Fruit fly (Drosophila melanogaster): ENCODE data around the gene CG15628.

The CG15628 gene

DNA sequence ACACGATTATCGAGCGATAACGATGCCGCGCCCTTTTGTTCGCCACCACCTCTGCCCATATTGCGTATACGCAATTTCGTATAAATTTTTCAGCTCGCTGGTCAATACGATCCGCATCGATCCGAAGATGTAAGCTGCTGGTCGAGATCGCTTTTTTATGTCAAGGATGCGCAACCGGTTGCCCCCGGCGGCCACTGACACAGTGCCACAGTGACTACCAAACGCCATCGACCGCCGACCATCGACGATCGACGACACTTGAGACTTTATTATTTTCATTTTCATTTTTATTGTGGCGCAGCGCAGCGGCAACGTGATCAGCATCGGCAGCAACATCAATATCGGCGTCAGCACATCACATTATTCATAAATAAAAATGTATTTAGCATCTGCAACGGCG lies 21.5 kb upstream of the CG15628 start:
- TF ChIP-seq fru (GFP tag; optimal IDR thresholded peaks at IDR 0.05) (no peak), CrebA (GFP tag; optimal IDR thresholded peaks at IDR 0.05; ENCODE audit: borderline replicate concordance) (no peak), dmrt93B (GFP tag; optimal IDR thresholded peaks at IDR 0.05) (no peak), psq (GFP tag; optimal IDR thresholded peaks at IDR 0.05) (no peak), Hr78 (GFP tag; optimal IDR thresholded peaks at IDR 0.05) (no peak), CG9705 (GFP tag; optimal IDR thresholded peaks at IDR 0.05) (no peak)

- TF ChIP-seq br (GFP tag; optimal IDR thresholded peaks at IDR 0.05) (no peak), h (GFP tag; optimal IDR thresholded peaks at IDR 0.05) (no peak), jim (GFP tag; optimal IDR thresholded peaks at IDR 0.05) (no peak), Vsx2 (GFP tag; optimal IDR thresholded peaks at IDR 0.05; ENCODE audit: partially characterized antibody) (no peak), fru (GFP tag; optimal IDR thresholded peaks at IDR 0.05) (no peak), lola (GFP tag; optimal IDR thresholded peaks at IDR 0.05) (no peak), pan (optimal IDR thresholded peaks at IDR 0.05) (no peak), Dif (GFP tag; optimal IDR thresholded peaks at IDR 0.05; ENCODE audit: partially characterized antibody) (no peak), GATAd (GFP tag; optimal IDR thresholded peaks at IDR 0.05) (no peak), CG9705 (GFP tag; optimal IDR thresholded peaks at IDR 0.05) (no peak), dl (GFP tag; optimal IDR thresholded peaks at IDR 0.05; ENCODE audit: insufficient read depth in 1 of 2, partially characterized antibody in 2 of 2) (no peak)
Observed at dm6 chr2L:4801705-4802216, 19.8 kb upstream of the CG15628 start, which contains the start of gene slf. slf (minus strand) TSS chr2L:4801923.

- no peak for TF ChIP-seq Hnf4 (GFP tag; optimal IDR thresholded peaks at IDR 0.05)
- TF ChIP-seq Hr83 (GFP tag; optimal IDR thresholded peaks at IDR 0.05; ENCODE audit: poor library complexity, severe bottlenecking) = no peak
- TF ChIP-seq tai (GFP tag; optimal IDR thresholded peaks at IDR 0.05) = no peak
- no peak for TF ChIP-seq Vsx2 (GFP tag; optimal IDR thresholded peaks at IDR 0.05; ENCODE audit: partially characterized antibody)
- TF ChIP-seq foxo (GFP tag; optimal IDR thresholded peaks at IDR 0.05) = no peak
- no peak for TF ChIP-seq dmrt93B (GFP tag; optimal IDR thresholded peaks at IDR 0.05)
- TF ChIP-seq Myc (optimal IDR thresholded peaks at IDR 0.05) = no peak
- TF ChIP-seq Dif (GFP tag; optimal IDR thresholded peaks at IDR 0.05; ENCODE audit: partially characterized antibody) = no peak
- TF ChIP-seq Abd-B (GFP tag; optimal IDR thresholded peaks at IDR 0.05) = no peak
- TF ChIP-seq rgr (GFP tag; optimal IDR thresholded peaks at IDR 0.05) = no peak
- TF ChIP-seq CrebA (GFP tag; optimal IDR thresholded peaks at IDR 0.05; ENCODE audit: borderline replicate concordance) = no peak
- TF ChIP-seq sv (GFP tag; optimal IDR thresholded peaks at IDR 0.05) = no peak
- no peak for TF ChIP-seq dsf (GFP tag; optimal IDR thresholded peaks at IDR 0.05; ENCODE audit: borderline replicate concordance)
- TF ChIP-seq woc (GFP tag; optimal IDR thresholded peaks at IDR 0.05) = no peak
- no peak for TF ChIP-seq dl (GFP tag; optimal IDR thresholded peaks at IDR 0.05; ENCODE audit: insufficient read depth in 1 of 2, partially characterized antibody in 2 of 2)
- TF ChIP-seq jim (GFP tag; optimal IDR thresholded peaks at IDR 0.05) = no peak
- no peak for TF ChIP-seq CG9705 (GFP tag; optimal IDR thresholded peaks at IDR 0.05)
Observed at dm6 chr2L:4806109-4806508, 15.5 kb upstream of the CG15628 start.

dm6 chr2L:4807953-4808604 lies 13.5 kb upstream of the CG15628 start:
- TF ChIP-seq h (GFP tag; optimal IDR thresholded peaks at IDR 0.05) (peak; percentile 21), woc (GFP tag; optimal IDR thresholded peaks at IDR 0.05) (peak; percentile 59), fru (GFP tag; optimal IDR thresholded peaks at IDR 0.05) (peak; percentile 29), psq (GFP tag; optimal IDR thresholded peaks at IDR 0.05) (peak; percentile 3), pan (optimal IDR thresholded peaks at IDR 0.05) (no peak)

dm6 chr2L:4810044-4810609 lies 11.4 kb upstream of the CG15628 start:
- TF ChIP-seq pan (optimal IDR thresholded peaks at IDR 0.05) = no peak
- TF ChIP-seq Mio (GFP tag; optimal IDR thresholded peaks at IDR 0.05) = no peak
- TF ChIP-seq CG32264 (GFP tag; optimal IDR thresholded peaks at IDR 0.05) = no peak
- TF ChIP-seq OdsH (GFP tag; optimal IDR thresholded peaks at IDR 0.05) = peak; percentile 42
- TF ChIP-seq sv (GFP tag; optimal IDR thresholded peaks at IDR 0.05) = no peak
- no peak for TF ChIP-seq Jra (GFP tag; optimal IDR thresholded peaks at IDR 0.05)
- no peak for TF ChIP-seq Abd-B (GFP tag; optimal IDR thresholded peaks at IDR 0.05)
- TF ChIP-seq N (GFP tag; optimal IDR thresholded peaks at IDR 0.05) = no peak
- no peak for TF ChIP-seq Myc (optimal IDR thresholded peaks at IDR 0.05)
- peak; percentile 29 for TF ChIP-seq woc (GFP tag; optimal IDR thresholded peaks at IDR 0.05)
- TF ChIP-seq dmrt93B (GFP tag; optimal IDR thresholded peaks at IDR 0.05) = no peak
- TF ChIP-seq sage (GFP tag; optimal IDR thresholded peaks at IDR 0.05) = peak; percentile 15
- no peak for TF ChIP-seq HLH106 (tag; optimal IDR thresholded peaks at IDR 0.05)
- TF ChIP-seq h (GFP tag; optimal IDR thresholded peaks at IDR 0.05) = peak; percentile 54
- peak; percentile 0 for TF ChIP-seq ey (GFP tag; optimal IDR thresholded peaks at IDR 0.05)
- no peak for TF ChIP-seq Rel (GFP tag; optimal IDR thresholded peaks at IDR 0.05)
- peak; percentile 44 for TF ChIP-seq Rel (tag; optimal IDR thresholded peaks at IDR 0.05)
- TF ChIP-seq Vsx2 (GFP tag; optimal IDR thresholded peaks at IDR 0.05; ENCODE audit: partially characterized antibody) = peak; percentile 79
- TF ChIP-seq Hr83 (GFP tag; optimal IDR thresholded peaks at IDR 0.05; ENCODE audit: poor library complexity, severe bottlenecking) = no peak
- no peak for TF ChIP-seq GATAd (GFP tag; optimal IDR thresholded peaks at IDR 0.05)
- TF ChIP-seq dsf (GFP tag; optimal IDR thresholded peaks at IDR 0.05; ENCODE audit: borderline replicate concordance) = no peak
- TF ChIP-seq br (GFP tag; optimal IDR thresholded peaks at IDR 0.05) = no peak
- TF ChIP-seq foxo (GFP tag; optimal IDR thresholded peaks at IDR 0.05) = no peak
- TF ChIP-seq rgr (GFP tag; optimal IDR thresholded peaks at IDR 0.05) = peak; percentile 4
- no peak for TF ChIP-seq fru (GFP tag; optimal IDR thresholded peaks at IDR 0.05)
- TF ChIP-seq psq (GFP tag; optimal IDR thresholded peaks at IDR 0.05) = no peak
- no peak for TF ChIP-seq lola (GFP tag; optimal IDR thresholded peaks at IDR 0.05)
- TF ChIP-seq Dfd (GFP tag; optimal IDR thresholded peaks at IDR 0.05) = no peak
- no peak for TF ChIP-seq jim (GFP tag; optimal IDR thresholded peaks at IDR 0.05)
